Worm (Caenorhabditis elegans) whole organism, L4 larva: ENCODE data around the gene C29E4.11.

ENCODE experiments used
- F26F4.8 ChIP-seq: fragments of 200-800 bp; sonication (Bioruptor generic); conservative IDR thresholded peaks from 2 replicates; pipeline ENCODE4 v1.3.6; 2022; ENCODE audit warnings: missing genetic modification characterization, missing compliant biosample characterization
- F37D6.2 ChIP-seq: sonication (generic microtip); optimal IDR thresholded peaks from 2 replicates; lab custom pipeline; 2016; ENCODE audit warnings: mild to moderate bottlenecking, missing genetic modification characterization, missing compliant biosample characterization
- F44E2.7 ChIP-seq: fragments of 200-800 bp; sonication (Bioruptor generic); IDR thresholded peaks from 2 replicates; pipeline ENCODE4 v2.1.2; 2022; ENCODE audit warnings: missing genetic modification characterization, missing compliant biosample characterization
- T20F7.1 ChIP-seq: fragments of 200-800 bp; sonication (Bioruptor generic); optimal IDR thresholded peaks from 2 replicates; lab custom pipeline; 2018; ENCODE audit warnings: mild to moderate bottlenecking, missing genetic modification characterization, missing compliant biosample characterization
- T26A8.4 ChIP-seq: fragments of 200-800 bp; sonication (Bioruptor generic); IDR thresholded peaks from 2 replicates; pipeline ENCODE4 v1.3.6; 2022; ENCODE audit warnings: missing genetic modification characterization, missing compliant biosample characterization
- Y105C5A.15 ChIP-seq: fragments of 200-800 bp; sonication (Bioruptor generic); IDR thresholded peaks from 2 replicates; pipeline ENCODE4 v1.3.6; 2022; ENCODE audit warnings: missing genetic modification characterization, missing compliant biosample characterization
- Y48G9A.11 ChIP-seq: fragments of 200-800 bp; sonication (Bioruptor generic); IDR thresholded peaks from 2 replicates; pipeline ENCODE4 v1.3.6; 2022; ENCODE audit warnings: missing genetic modification reagents, missing genetic modification characterization, missing compliant biosample characterization
- ZK337.2 ChIP-seq: fragments of 200-800 bp; sonication (Bioruptor generic); IDR thresholded peaks from 2 replicates; pipeline ENCODE4 v1.3.6; 2022; ENCODE audit warnings: missing genetic modification reagents, missing genetic modification characterization, missing compliant biosample characterization
- ZK546.5 ChIP-seq, 2 experiments: sonication (generic microtip); optimal IDR thresholded peaks; 2 replicates each; lab custom pipeline; 2017; ENCODE audit warnings: missing biosample characterization in 2 of 2, missing genetic modification characterization in 2 of 2
- aha-1 ChIP-seq: fragments of 150-350 bp; peaks from one replicate; lab custom pipeline; 2014; ENCODE audit warnings: missing biosample characterization, missing genetic modification characterization
- aly-2 ChIP-seq: sonication (generic microtip); optimal IDR thresholded peaks from 2 replicates; lab custom pipeline; 2018; ENCODE audit warnings: missing biosample characterization, missing genetic modification characterization
- ama-1 ChIP-seq: fragments of 150-350 bp; optimal IDR thresholded peaks from 2 replicates; lab custom pipeline; 2014; ENCODE audit warnings: inconsistent platforms, mixed read lengths
- ceh-28 ChIP-seq: fragments of 150-350 bp; optimal IDR thresholded peaks from 2 replicates; lab custom pipeline; 2014; ENCODE audit warnings: missing biosample characterization, missing genetic modification reagents, missing genetic modification characterization
- ceh-44 ChIP-seq: fragments of 200-800 bp; sonication (Bioruptor generic); IDR thresholded peaks from 2 replicates; pipeline ENCODE4 v1.3.6; 2022; ENCODE audit warnings: missing genetic modification reagents, missing genetic modification characterization, missing compliant biosample characterization
- ceh-62 ChIP-seq: sonication (generic microtip); optimal IDR thresholded peaks from 2 replicates; lab custom pipeline; 2017; ENCODE audit warnings: missing biosample characterization, missing genetic modification characterization
- cey-2 ChIP-seq: sonication (generic microtip); optimal IDR thresholded peaks from 3 replicates; lab custom pipeline; 2017; ENCODE audit warnings: missing genetic modification characterization, mild to moderate bottlenecking, missing compliant biosample characterization, antibody characterized with exemption, borderline replicate concordance; ENCODE audit not compliant: insufficient read depth
- ctbp-1 ChIP-seq: fragments of 200-800 bp; sonication (Bioruptor generic); IDR thresholded peaks from 2 replicates; pipeline ENCODE4 v1.3.6; 2022; ENCODE audit warnings: missing genetic modification reagents, missing genetic modification characterization, missing compliant biosample characterization
- daf-12 ChIP-seq: fragments of 150-350 bp; optimal IDR thresholded peaks from 2 replicates; lab custom pipeline; 2014; ENCODE audit warnings: missing biosample characterization, missing genetic modification reagents, missing genetic modification characterization
- dmd-6 ChIP-seq: fragments of 200-800 bp; sonication (Bioruptor generic); IDR thresholded peaks from 2 replicates; pipeline ENCODE4 v1.3.6; 2022; ENCODE audit warnings: missing genetic modification reagents, missing genetic modification characterization, missing compliant biosample characterization
- dmd-8 ChIP-seq: fragments of 200-800 bp; sonication (Bioruptor generic); IDR thresholded peaks from 2 replicates; pipeline ENCODE4 v1.3.6; 2022; ENCODE audit warnings: missing genetic modification characterization, missing compliant biosample characterization
- dmd-9 ChIP-seq: fragments of 200-800 bp; sonication (Bioruptor generic); IDR thresholded peaks from 2 replicates; pipeline ENCODE4 v1.3.6; 2022; ENCODE audit warnings: missing genetic modification reagents, missing genetic modification characterization, missing compliant biosample characterization
- egl-27 ChIP-seq: sonication (generic microtip); optimal IDR thresholded peaks from 3 replicates; lab custom pipeline; 2017; ENCODE audit warnings: missing biosample characterization, missing genetic modification reagents, missing genetic modification characterization
- fkh-10 ChIP-seq: fragments of 150-350 bp; optimal IDR thresholded peaks from 2 replicates; lab custom pipeline; 2014; ENCODE audit warnings: missing biosample characterization, missing genetic modification reagents, missing genetic modification characterization
- lim-7 ChIP-seq: fragments of 200-800 bp; sonication (Bioruptor generic); IDR thresholded peaks from 2 replicates; pipeline ENCODE4 v1.3.6; 2022; ENCODE audit warnings: missing genetic modification characterization, missing compliant biosample characterization
- lin-1 ChIP-seq: fragments of 200-800 bp; sonication (Bioruptor generic); IDR thresholded peaks from 2 replicates; pipeline ENCODE4 v1.3.6; 2022; ENCODE audit warnings: missing genetic modification reagents, missing genetic modification characterization, missing compliant biosample characterization
- lin-29 ChIP-seq: fragments of 200-800 bp; sonication (Bioruptor generic); IDR thresholded peaks from 2 replicates; pipeline ENCODE4 v1.3.6; 2022; ENCODE audit warnings: missing genetic modification reagents, missing genetic modification characterization, missing compliant biosample characterization
- lin-39 ChIP-seq: fragments of 150-350 bp; optimal IDR thresholded peaks from 2 replicates; lab custom pipeline; 2014; ENCODE audit warnings: missing biosample characterization, missing genetic modification reagents, missing genetic modification characterization
- lir-3 ChIP-seq: sonication (generic microtip); optimal IDR thresholded peaks from 2 replicates; lab custom pipeline; 2016; ENCODE audit warnings: mild to moderate bottlenecking, missing genetic modification characterization, missing compliant biosample characterization
- lsy-2 ChIP-seq, 2 experiments: fragments of 150-350 bp in 1 of 2; sonication (generic microtip) in 1 of 2; optimal IDR thresholded peaks; 2 replicates each; lab custom pipeline; 2014 to 2017; ENCODE audit warnings: missing biosample characterization in 2 of 2, missing genetic modification characterization in 2 of 2
- madf-5 ChIP-seq, 2 experiments: fragments of 200-800 bp; sonication (Bioruptor generic); IDR thresholded peaks; 2 replicates each; pipeline ENCODE4 v1.3.6; 2022; ENCODE audit warnings: missing compliant biosample characterization in 2 of 2, missing genetic modification characterization in 2 of 2
- madf-9 ChIP-seq: fragments of 200-800 bp; sonication (Bioruptor generic); conservative IDR thresholded peaks from 2 replicates; pipeline ENCODE4 v1.3.6; 2022; ENCODE audit warnings: missing genetic modification reagents, missing genetic modification characterization, missing compliant biosample characterization
- mxl-3 ChIP-seq: fragments of 200-800 bp; sonication (Bioruptor generic); optimal IDR thresholded peaks from 2 replicates; lab custom pipeline; 2018; ENCODE audit warnings: mild to moderate bottlenecking, missing genetic modification characterization, missing compliant biosample characterization
- nhr-111 ChIP-seq: fragments of 200-800 bp; sonication (Bioruptor generic); optimal IDR thresholded peaks from 2 replicates; lab custom pipeline; 2018; ENCODE audit warnings: mild to moderate bottlenecking, missing genetic modification characterization, missing compliant biosample characterization
- nhr-237 ChIP-seq: sonication (generic microtip); optimal IDR thresholded peaks from 2 replicates; lab custom pipeline; 2017; ENCODE audit warnings: missing biosample characterization, missing genetic modification characterization
- nhr-25 ChIP-seq: sonication (generic microtip); optimal IDR thresholded peaks from 2 replicates; lab custom pipeline; 2017; ENCODE audit warnings: missing genetic modification characterization, mild to moderate bottlenecking, missing compliant biosample characterization, antibody characterized with exemption, moderate library complexity, borderline replicate concordance; ENCODE audit not compliant: insufficient read depth
- nhr-28 ChIP-seq: fragments of 150-350 bp; optimal IDR thresholded peaks from 2 replicates; lab custom pipeline; 2014; ENCODE audit warnings: missing biosample characterization, missing genetic modification characterization
- nhr-41 ChIP-seq: fragments of 200-800 bp; sonication (Bioruptor generic); IDR thresholded peaks from 2 replicates; pipeline ENCODE4 v1.3.6; 2022; ENCODE audit warnings: missing genetic modification reagents, missing genetic modification characterization, missing compliant biosample characterization
- nhr-42 ChIP-seq: fragments of 200-800 bp; sonication (Bioruptor generic); IDR thresholded peaks from 2 replicates; pipeline ENCODE4 v1.3.6; 2022; ENCODE audit warnings: missing genetic modification characterization, missing compliant biosample characterization
- nhr-48 ChIP-seq: sonication (generic microtip); optimal IDR thresholded peaks from 2 replicates; lab custom pipeline; 2016; ENCODE audit warnings: mild to moderate bottlenecking, missing genetic modification characterization, missing compliant biosample characterization
- nhr-76 ChIP-seq: fragments of 150-350 bp; optimal IDR thresholded peaks from 2 replicates; lab custom pipeline; 2014; ENCODE audit warnings: missing biosample characterization, missing genetic modification characterization
- pha-4 ChIP-seq, 2 experiments: fragments of 150-350 bp in 1 of 2; fragments of 200-800 bp in 1 of 2; sonication (Bioruptor generic) in 1 of 2; IDR thresholded peaks in 1 of 2; optimal IDR thresholded peaks in 1 of 2; 2 replicates each; pipeline versions ENCODE4 v1.3.6 to Lab custom; 2014 to 2022; ENCODE audit warnings: missing genetic modification characterization in 2 of 2, missing genetic modification reagents in 2 of 2, missing biosample characterization in 1 of 2, missing compliant biosample characterization in 1 of 2
- php-3 ChIP-seq: fragments of 200-800 bp; sonication (Bioruptor generic); IDR thresholded peaks from 2 replicates; pipeline ENCODE4 v1.3.6; 2022; ENCODE audit warnings: missing genetic modification reagents, missing genetic modification characterization, missing compliant biosample characterization
- snpc-4 ChIP-seq: fragments of 150-350 bp; optimal IDR thresholded peaks from 2 replicates; lab custom pipeline; 2014; ENCODE audit warnings: missing biosample characterization, missing genetic modification characterization
- spr-3 ChIP-seq: fragments of 200-800 bp; sonication (Bioruptor generic); optimal IDR thresholded peaks from 2 replicates; lab custom pipeline; 2018; ENCODE audit warnings: mild to moderate bottlenecking, missing genetic modification characterization, missing compliant biosample characterization
- tag-97 ChIP-seq: fragments of 200-800 bp; sonication (Bioruptor generic); IDR thresholded peaks from 2 replicates; pipeline ENCODE4 v1.3.6; 2022; ENCODE audit warnings: missing genetic modification characterization, missing compliant biosample characterization
- tra-1 ChIP-seq: fragments of 200-800 bp; sonication (Bioruptor generic); IDR thresholded peaks from 2 replicates; pipeline ENCODE4 v1.3.6; 2022; ENCODE audit warnings: missing genetic modification reagents, missing genetic modification characterization, missing compliant biosample characterization
- unc-62 ChIP-seq, 3 experiments: fragments of 150-350 bp in 1 of 3; sonication (generic microtip); optimal IDR thresholded peaks in 2 of 3; peaks in 1 of 3; 1 replicate in 1 of 3; 2 replicates in 2 of 3; lab custom pipeline; 2014 to 2017; ENCODE audit warnings: missing biosample characterization in 3 of 3, missing genetic modification characterization in 3 of 3, missing genetic modification reagents in 3 of 3, missing genotype in 1 of 3
- zag-1 ChIP-seq: fragments of 150-350 bp; optimal IDR thresholded peaks from 2 replicates; lab custom pipeline; 2014; ENCODE audit warnings: missing biosample characterization, missing genetic modification characterization
- zip-2 ChIP-seq: fragments of 150-350 bp; optimal IDR thresholded peaks from 2 replicates; lab custom pipeline; 2014; ENCODE audit warnings: missing biosample characterization, missing genetic modification characterization
- ztf-11 ChIP-seq: fragments of 150-350 bp; optimal IDR thresholded peaks from 2 replicates; lab custom pipeline; 2014; ENCODE audit warnings: missing biosample characterization, missing genetic modification characterization

The C29E4.11 gene

ce11 chrIII:7973968-7974607, 16.2 kb upstream of the C29E4.11 start (continued):
- TF ChIP-seq madf-9 (GFP tag; lab: Robert Waterston, UW) (no peak), zag-1 (tag; lab: Kevin White, UChicago) (no peak), spr-3 (GFP tag; lab: Kevin White, UChicago) (no peak), mxl-3 (GFP tag; lab: Kevin White, UChicago) (no peak), egl-27 (no peak), ceh-44 (GFP tag; lab: Robert Waterston, UW) (no peak), lim-7 (no peak), lin-29 (no peak), ZK546.5 (tag; optimal IDR thresholded peaks at IDR 0.05; lab: Kevin White, UChicago) (no peak), ceh-62 (tag; lab: Kevin White, UChicago) (no peak), ZK337.2 (no peak), aly-2 (no peak), nhr-76 (tag; lab: Kevin White, UChicago) (no peak), madf-5 (GFP tag; IDR thresholded peaks at IDR 0.05; lab: Robert Waterston, UW) (0 out of 4 replicates have a peak, but pooled peaks of 1 of the 2 experiments have one; percentile 38), daf-12 (tag; lab: Kevin White, UChicago) (no peak), T20F7.1 (GFP tag; lab: Kevin White, UChicago) (peak; percentile 17), snpc-4 (tag; lab: Kevin White, UChicago) (no peak), F44E2.7 (GFP tag; lab: Robert Waterston, UW) (no peak), nhr-25 (no peak), lir-3 (no peak), nhr-41 (GFP tag; lab: Robert Waterston, UW) (no peak), aha-1 (tag; lab: Kevin White, UChicago) (no peak), nhr-42 (GFP tag; lab: Robert Waterston, UW) (no peak), ztf-11 (tag; lab: Kevin White, UChicago) (no peak), F26F4.8 (no peak), ceh-28 (tag; lab: Kevin White, UChicago) (no peak), nhr-237 (tag; lab: Kevin White, UChicago) (no peak), tag-97 (GFP tag; lab: Robert Waterston, UW) (no peak), lin-39 (tag; lab: Kevin White, UChicago) (no peak), lsy-2 (tag; optimal IDR thresholded peaks at IDR 0.05; lab: Kevin White, UChicago) (peak in 1 of 2 experiments; percentile 28), F37D6.2 (tag; lab: Kevin White, UChicago) (no peak), zip-2 (tag; lab: Kevin White, UChicago) (peak; percentile 2), pha-4 (GFP tag; IDR thresholded peaks at IDR 0.05; lab: Robert Waterston, UW) (no peak), pha-4 (tag; optimal IDR thresholded peaks at IDR 0.05; lab: Kevin White, UChicago) (no peak), nhr-48 (tag; lab: Kevin White, UChicago) (no peak), nhr-28 (peak; percentile 48), dmd-9 (GFP tag; lab: Robert Waterston, UW) (no peak), php-3 (peak; percentile 82), ama-1 (lab: Kevin White, UChicago) (peak; percentile 70), T26A8.4 (GFP tag; lab: Robert Waterston, UW) (no peak; the same call in 1 of the 2 replicates), ctbp-1 (GFP tag; lab: Robert Waterston, UW) (0 out of 2 replicates have a peak, but pooled peaks have one; percentile 7), cey-2 (no peak), dmd-6 (peak; percentile 32; the same call in 1 of the 2 replicates), Y48G9A.11 (GFP tag; lab: Robert Waterston, UW) (no peak), lin-1 (no peak), fkh-10 (no peak), dmd-8 (GFP tag; lab: Robert Waterston, UW) (no peak), tra-1 (GFP tag; lab: Robert Waterston, UW) (no peak), nhr-111 (GFP tag; lab: Kevin White, UChicago) (no peak), unc-62 (GFP tag; optimal IDR thresholded peaks at IDR 0.05 in 1 of 2; lab: Kevin White, UChicago) (no peak), unc-62 (tag; optimal IDR thresholded peaks at IDR 0.05; lab: Kevin White, UChicago) (no peak), Y105C5A.15 (GFP tag; lab: Robert Waterston, UW) (no peak)
